Worm (Caenorhabditis elegans): ENCODE data around the gene C02G6.2.

DNA sequence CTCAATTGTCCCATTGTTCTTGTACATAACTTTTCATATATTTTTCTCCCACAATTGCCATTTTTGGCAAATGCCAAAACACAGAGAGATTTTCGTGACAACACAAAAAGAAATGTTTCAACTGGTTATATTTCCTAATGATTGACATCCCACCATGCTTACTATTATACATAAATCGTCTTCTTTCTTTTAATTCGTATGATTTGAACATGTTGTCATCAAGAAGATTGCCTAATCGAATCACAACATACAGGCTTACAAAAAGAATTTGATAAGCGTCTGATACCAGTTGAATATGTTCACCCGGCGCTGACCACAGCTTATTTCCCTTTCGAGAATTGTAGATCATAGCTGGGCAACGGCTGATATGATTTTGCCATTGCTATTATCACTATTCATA lies 23.2 kb downstream of the C02G6.2 start, which contains the start of gene grd-9:
- TF ChIP-seq scrt-1 (GFP tag; IDR thresholded peaks at IDR 0.05) (no peak), ama-1 (optimal IDR thresholded peaks at IDR 0.05) (no peak), tbx-11 (GFP tag; IDR thresholded peaks at IDR 0.05) (no peak), sea-1 (GFP tag; conservative IDR thresholded peaks at IDR 0.05) (no peak)
